Worm (Caenorhabditis elegans) whole organism, L4 larva: Measurements from ENCODE around the gene rnh-1.1.

Source experiments
- D1046.2 ChIP-seq: fragments of 200-800 bp; sonication (Bioruptor generic); IDR thresholded peaks from 2 replicates; pipeline ENCODE4 v1.3.6; 2022; ENCODE audit warnings: missing genetic modification characterization, missing compliant biosample characterization
- F10B5.3 ChIP-seq: sonication (generic microtip); optimal IDR thresholded peaks from 2 replicates; lab custom pipeline; 2016; ENCODE audit warnings: mild to moderate bottlenecking, missing genetic modification characterization, missing compliant biosample characterization
- F44E2.7 ChIP-seq: fragments of 200-800 bp; sonication (Bioruptor generic); IDR thresholded peaks from 2 replicates; pipeline ENCODE4 v2.1.2; 2022; ENCODE audit warnings: missing genetic modification characterization, missing compliant biosample characterization
- F49E8.2 ChIP-seq: sonication (generic microtip); optimal IDR thresholded peaks from 2 replicates; lab custom pipeline; 2016; ENCODE audit warnings: missing compliant biosample characterization, mild to moderate bottlenecking, missing genetic modification characterization, borderline replicate concordance
- T20F7.1 ChIP-seq: fragments of 200-800 bp; sonication (Bioruptor generic); optimal IDR thresholded peaks from 2 replicates; lab custom pipeline; 2018; ENCODE audit warnings: mild to moderate bottlenecking, missing genetic modification characterization, missing compliant biosample characterization
- ama-1 ChIP-seq: fragments of 150-350 bp; optimal IDR thresholded peaks from 2 replicates; lab custom pipeline; 2014; ENCODE audit warnings: inconsistent platforms, mixed read lengths
- attf-4 ChIP-seq: sonication (generic microtip); optimal IDR thresholded peaks from 3 replicates; lab custom pipeline; 2017; ENCODE audit warnings: missing biosample characterization, missing genetic modification characterization
- ceh-20 ChIP-seq: fragments of 200-800 bp; sonication (Bioruptor generic); IDR thresholded peaks from 2 replicates; pipeline ENCODE4 v1.3.6; 2022; ENCODE audit warnings: missing genetic modification reagents, missing genetic modification characterization, missing compliant biosample characterization
- cey-2 ChIP-seq: sonication (generic microtip); optimal IDR thresholded peaks from 3 replicates; lab custom pipeline; 2017; ENCODE audit warnings: missing genetic modification characterization, mild to moderate bottlenecking, missing compliant biosample characterization, antibody characterized with exemption, borderline replicate concordance; ENCODE audit not compliant: insufficient read depth
- daf-16 ChIP-seq, 3 experiments: sonication (generic microtip); optimal IDR thresholded peaks; 2 replicates each; lab custom pipeline; 2016 to 2017; ENCODE audit warnings: missing genetic modification characterization in 3 of 3, missing genetic modification reagents in 3 of 3, mild to moderate bottlenecking in 2 of 3, missing compliant biosample characterization in 2 of 3, missing biosample characterization in 1 of 3, moderate library complexity in 1 of 3
- daf-19 ChIP-seq: fragments of 200-800 bp; sonication (Bioruptor generic); conservative IDR thresholded peaks from 2 replicates; pipeline ENCODE4 v1.3.6; 2022; ENCODE audit warnings: missing genetic modification characterization, missing compliant biosample characterization
- dpl-1 ChIP-seq: fragments of 150-350 bp; optimal IDR thresholded peaks from 2 replicates; lab custom pipeline; 2014; ENCODE audit warnings: missing biosample characterization, missing genetic modification reagents, missing genetic modification characterization
- egl-27 ChIP-seq: sonication (generic microtip); optimal IDR thresholded peaks from 3 replicates; lab custom pipeline; 2017; ENCODE audit warnings: missing biosample characterization, missing genetic modification reagents, missing genetic modification characterization
- egl-43 ChIP-seq: fragments of 200-800 bp; sonication (Bioruptor generic); IDR thresholded peaks from 2 replicates; pipeline ENCODE4 v1.3.6; 2022; ENCODE audit warnings: missing genetic modification reagents, missing genetic modification characterization, missing compliant biosample characterization
- fkh-10 ChIP-seq: fragments of 150-350 bp; optimal IDR thresholded peaks from 2 replicates; lab custom pipeline; 2014; ENCODE audit warnings: missing biosample characterization, missing genetic modification reagents, missing genetic modification characterization
- hlh-11 ChIP-seq: fragments of 200-800 bp; sonication (Bioruptor generic); optimal IDR thresholded peaks from 2 replicates; lab custom pipeline; 2018; ENCODE audit warnings: mild to moderate bottlenecking, missing genetic modification characterization, missing compliant biosample characterization
- jun-1 ChIP-seq: fragments of 150-350 bp; optimal IDR thresholded peaks from 2 replicates; lab custom pipeline; 2014; ENCODE audit warnings: missing biosample characterization, missing genetic modification reagents, missing genetic modification characterization
- lin-13 ChIP-seq: fragments of 150-350 bp; optimal IDR thresholded peaks from 2 replicates; lab custom pipeline; 2014; ENCODE audit warnings: missing biosample characterization, missing genetic modification reagents, missing genetic modification characterization
- lin-39 ChIP-seq: fragments of 150-350 bp; optimal IDR thresholded peaks from 2 replicates; lab custom pipeline; 2014; ENCODE audit warnings: missing biosample characterization, missing genetic modification reagents, missing genetic modification characterization
- lsy-2 ChIP-seq, 2 experiments: fragments of 150-350 bp in 1 of 2; sonication (generic microtip) in 1 of 2; optimal IDR thresholded peaks; 2 replicates each; lab custom pipeline; 2014 to 2017; ENCODE audit warnings: missing biosample characterization in 2 of 2, missing genetic modification characterization in 2 of 2
- madf-5 ChIP-seq, 2 experiments: fragments of 200-800 bp; sonication (Bioruptor generic); IDR thresholded peaks; 2 replicates each; pipeline ENCODE4 v1.3.6; 2022; ENCODE audit warnings: missing compliant biosample characterization in 2 of 2, missing genetic modification characterization in 2 of 2
- madf-9 ChIP-seq: fragments of 200-800 bp; sonication (Bioruptor generic); conservative IDR thresholded peaks from 2 replicates; pipeline ENCODE4 v1.3.6; 2022; ENCODE audit warnings: missing genetic modification reagents, missing genetic modification characterization, missing compliant biosample characterization
- mdl-1 ChIP-seq, 2 experiments: fragments of 150-350 bp in 1 of 2; sonication (generic microtip) in 1 of 2; optimal IDR thresholded peaks; 2 replicates each; lab custom pipeline; 2014 to 2017; ENCODE audit warnings: missing biosample characterization in 2 of 2, missing genetic modification characterization in 2 of 2
- mdt-29 ChIP-seq: fragments of 200-800 bp; sonication (Bioruptor generic); IDR thresholded peaks from 2 replicates; pipeline ENCODE4 v1.3.6; 2022; ENCODE audit warnings: missing genetic modification reagents, missing genetic modification characterization, missing compliant biosample characterization
- mep-1 ChIP-seq: fragments of 150-350 bp; sonication (generic microtip); optimal IDR thresholded peaks from 3 replicates; lab custom pipeline; 2014; ENCODE audit warnings: missing biosample characterization, missing genetic modification characterization
- mes-2 ChIP-seq: sonication (generic microtip); optimal IDR thresholded peaks from 2 replicates; lab custom pipeline; 2016; ENCODE audit warnings: missing genotype, mild to moderate bottlenecking, missing genetic modification characterization, missing compliant biosample characterization; ENCODE audit not compliant: poor library complexity, severe bottlenecking
- mxl-2 ChIP-seq: fragments of 200-800 bp; sonication (Bioruptor generic); conservative IDR thresholded peaks from 2 replicates; pipeline ENCODE4 v1.3.6; 2022; ENCODE audit warnings: missing genetic modification reagents, missing genetic modification characterization, missing compliant biosample characterization
- mxl-3 ChIP-seq: fragments of 200-800 bp; sonication (Bioruptor generic); optimal IDR thresholded peaks from 2 replicates; lab custom pipeline; 2018; ENCODE audit warnings: mild to moderate bottlenecking, missing genetic modification characterization, missing compliant biosample characterization
- nhr-10 ChIP-seq: fragments of 150-350 bp; optimal IDR thresholded peaks from 2 replicates; lab custom pipeline; 2014; ENCODE audit warnings: missing biosample characterization, missing genetic modification characterization
- nhr-111 ChIP-seq: fragments of 200-800 bp; sonication (Bioruptor generic); optimal IDR thresholded peaks from 2 replicates; lab custom pipeline; 2018; ENCODE audit warnings: mild to moderate bottlenecking, missing genetic modification characterization, missing compliant biosample characterization
- nhr-42 ChIP-seq: fragments of 200-800 bp; sonication (Bioruptor generic); IDR thresholded peaks from 2 replicates; pipeline ENCODE4 v1.3.6; 2022; ENCODE audit warnings: missing genetic modification characterization, missing compliant biosample characterization
- nhr-6 ChIP-seq: fragments of 150-350 bp; optimal IDR thresholded peaks from 2 replicates; lab custom pipeline; 2014; ENCODE audit warnings: missing biosample characterization, missing genetic modification characterization
- set-16 ChIP-seq: fragments of 200-800 bp; sonication (Bioruptor generic); IDR thresholded peaks from 2 replicates; pipeline ENCODE4 v1.3.6; 2022; ENCODE audit warnings: missing genetic modification reagents, missing genetic modification characterization, missing compliant biosample characterization
- snpc-1.2 ChIP-seq: fragments of 200-800 bp; sonication (Bioruptor generic); IDR thresholded peaks from 2 replicates; pipeline ENCODE4 v1.3.6; 2022; ENCODE audit warnings: missing genetic modification reagents, missing genetic modification characterization, missing compliant biosample characterization
- snpc-4 ChIP-seq: fragments of 150-350 bp; optimal IDR thresholded peaks from 2 replicates; lab custom pipeline; 2014; ENCODE audit warnings: missing biosample characterization, missing genetic modification characterization
- unc-130 ChIP-seq: sonication (generic microtip); optimal IDR thresholded peaks from 2 replicates; lab custom pipeline; 2016; ENCODE audit warnings: missing genetic modification reagents, missing genetic modification characterization, missing compliant biosample characterization
- zfp-3 ChIP-seq: fragments of 200-800 bp; sonication (Bioruptor generic); conservative IDR thresholded peaks from 2 replicates; pipeline ENCODE4 v1.3.6; 2022; ENCODE audit warnings: missing genetic modification reagents, missing genetic modification characterization, missing compliant biosample characterization
- zip-11 ChIP-seq: fragments of 200-800 bp; sonication (Bioruptor generic); IDR thresholded peaks from 2 replicates; pipeline ENCODE4 v1.3.6; 2022; ENCODE audit warnings: missing genetic modification characterization, missing compliant biosample characterization
- ztf-11 ChIP-seq: fragments of 150-350 bp; optimal IDR thresholded peaks from 2 replicates; lab custom pipeline; 2014; ENCODE audit warnings: missing biosample characterization, missing genetic modification characterization

The rnh-1.1 gene

ce11 chrII:7529078-7529683, 3.6 kb downstream of the rnh-1.1 start, which contains the start of gene ZK1290.5 (continued):
- no peak for TF ChIP-seq fkh-10 (GFP tag; lab: Kevin White, UChicago)
- TF ChIP-seq jun-1 (tag; lab: Kevin White, UChicago): no peak
- no peak for TF ChIP-seq F44E2.7 (GFP tag; lab: Robert Waterston, UW)
- no peak for TF ChIP-seq lin-39 (tag; lab: Kevin White, UChicago)
- TF ChIP-seq snpc-1.2 (GFP tag; lab: Robert Waterston, UW): no peak
- peak; percentile 43 to 95 for TF ChIP-seq mdl-1 (tag; optimal IDR thresholded peaks at IDR 0.05; lab: Kevin White, UChicago)
- TF ChIP-seq madf-9 (GFP tag; lab: Robert Waterston, UW): peak; percentile 48; the same call in 1 of the 2 replicates
- no peak for TF ChIP-seq ztf-11 (tag; lab: Kevin White, UChicago)
- peak; percentile 72 for TF ChIP-seq cey-2
- TF ChIP-seq F10B5.3 (tag; lab: Kevin White, UChicago): no peak
- TF ChIP-seq unc-130 (GFP tag; lab: Kevin White, UChicago): no peak
- TF ChIP-seq zip-11 (GFP tag; lab: Robert Waterston, UW): no peak
- TF ChIP-seq F49E8.2 (tag; lab: Kevin White, UChicago): no peak
- TF ChIP-seq ama-1 (lab: Kevin White, UChicago): no peak
- TF ChIP-seq D1046.2 (GFP tag; lab: Robert Waterston, UW): no peak
- TF ChIP-seq attf-4 (tag; lab: Kevin White, UChicago): no peak
- peak; percentile 84 for TF ChIP-seq T20F7.1 (GFP tag; lab: Kevin White, UChicago)
- no peak for TF ChIP-seq egl-27 (tag; lab: Kevin White, UChicago)
- TF ChIP-seq dpl-1 (GFP tag; lab: Kevin White, UChicago): peak; percentile 50
- TF ChIP-seq mep-1: peak; percentile 87
- TF ChIP-seq nhr-111: no peak
- peak; percentile 90 for TF ChIP-seq ceh-20 (GFP tag; lab: Robert Waterston, UW)
- peak; percentile 83 for TF ChIP-seq nhr-10 (tag; lab: Kevin White, UChicago)
- peak; percentile 56 for TF ChIP-seq mes-2
- no peak for TF ChIP-seq nhr-6 (tag; lab: Kevin White, UChicago)
- TF ChIP-seq daf-16 (GFP tag; optimal IDR thresholded peaks at IDR 0.05; lab: Kevin White, UChicago): peak; percentile 82 to 87
- peak; percentile 76 for TF ChIP-seq daf-16 (tag; optimal IDR thresholded peaks at IDR 0.05; lab: Kevin White, UChicago)
- peak; percentile 96 for TF ChIP-seq mdt-29 (GFP tag; lab: Robert Waterston, UW)
- TF ChIP-seq daf-19: no peak
- no peak for TF ChIP-seq nhr-42 (GFP tag; lab: Robert Waterston, UW)
- TF ChIP-seq lin-13 (GFP tag; lab: Kevin White, UChicago): peak; percentile 71
- TF ChIP-seq mxl-3 (GFP tag; lab: Kevin White, UChicago): peak; percentile 52
- TF ChIP-seq, all 104 proteins: peak for 49

DNA sequence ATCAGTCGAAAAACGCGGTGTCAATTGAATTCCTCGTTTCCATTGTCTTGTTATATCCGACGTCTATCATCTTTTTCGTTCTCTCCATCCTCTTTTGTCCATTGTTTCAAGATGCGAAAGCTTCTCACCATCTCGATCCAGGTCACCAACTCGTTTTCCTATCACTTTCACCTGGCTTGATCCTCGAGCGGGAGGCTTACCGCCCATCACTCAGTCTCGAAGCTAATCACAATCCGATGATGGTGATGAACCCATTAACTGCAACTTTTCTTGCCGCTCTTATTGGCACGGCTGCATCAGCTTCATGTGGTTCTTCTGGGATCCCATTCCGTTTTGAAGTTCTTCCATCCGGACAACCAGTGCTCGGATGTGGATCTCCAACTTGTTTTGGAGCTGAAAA, 5.4 kb downstream of the rnh-1.1 start, which contains the start of gene wrt-1:
Gene wrt-1, plus strand, starts transcription at position 53 of the 400 bp plus-strand sequence.
- peak; percentile 22; the same call in 1 of the 2 replicates for TF ChIP-seq set-16 (GFP tag; lab: Robert Waterston, UW)
- TF ChIP-seq snpc-4 (tag; lab: Kevin White, UChicago): no peak
- peak; percentile 0 for TF ChIP-seq mxl-3 (GFP tag; lab: Kevin White, UChicago)
- TF ChIP-seq egl-43 (GFP tag; lab: Robert Waterston, UW): peak; percentile 46; the same call in 1 of the 2 replicates
- peak; percentile 58; the same call in 1 of the 2 replicates for TF ChIP-seq zfp-3
- TF ChIP-seq hlh-11 (tag; lab: Kevin White, UChicago): peak; percentile 41
- TF ChIP-seq lsy-2 (tag; optimal IDR thresholded peaks at IDR 0.05; lab: Kevin White, UChicago): no peak
- no peak for TF ChIP-seq madf-5 (GFP tag; IDR thresholded peaks at IDR 0.05; lab: Robert Waterston, UW)
- TF ChIP-seq mxl-2 (GFP tag; lab: Robert Waterston, UW): 0 out of 2 replicates have a peak, but pooled peaks have one; percentile 26
- TF ChIP-seq F49E8.2 (tag; lab: Kevin White, UChicago): no peak
- TF ChIP-seq nhr-111: no peak
- no peak for TF ChIP-seq T20F7.1 (GFP tag; lab: Kevin White, UChicago)
